Worm (Caenorhabditis elegans) whole organism, L3 larva: ENCODE results near the gene rpb-6.

Source experiments
- aly-2 ChIP-seq: fragments of 150-350 bp; optimal IDR thresholded peaks from 2 replicates; lab custom pipeline; 2014; ENCODE audit warnings: missing biosample characterization, missing genetic modification characterization
- daf-12 ChIP-seq: fragments of 150-350 bp; optimal IDR thresholded peaks from 2 replicates; lab custom pipeline; 2014; ENCODE audit warnings: missing biosample characterization, missing genetic modification reagents, missing genetic modification characterization
- eor-1 ChIP-seq, 2 experiments: fragments of 150-350 bp; optimal IDR thresholded peaks; 2 replicates each; lab custom pipeline; 2014 to 2018; ENCODE audit warnings: missing biosample characterization in 2 of 2, missing genetic modification characterization in 2 of 2
- unc-39 ChIP-seq: sonication (generic microtip); optimal IDR thresholded peaks from 4 replicates; lab custom pipeline; 2017; ENCODE audit warnings: missing biosample characterization, missing genetic modification characterization

- no peak for TF ChIP-seq aly-2 (tag; lab: Kevin White, UChicago)
- no peak for TF ChIP-seq unc-39 (tag; lab: Kevin White, UChicago)
- TF ChIP-seq eor-1 (tag; optimal IDR thresholded peaks at IDR 0.05; lab: Kevin White, UChicago) = no peak
- no peak for TF ChIP-seq daf-12 (tag; lab: Kevin White, UChicago)
Measured at ce11 chrII:10556550-10557205, 22.5 kb upstream of the rpb-6 start.
